Fruit fly (Drosophila melanogaster): ENCODE measurements around the gene Acp63F.

dm6 chr3L:3790504-3790903, 25.6 kb downstream of the Acp63F start, which contains the start of gene CG32266:
- no peak for TF ChIP-seq CTCF (optimal IDR thresholded peaks at IDR 0.05)
- no peak for TF ChIP-seq CG8478 (optimal IDR thresholded peaks at IDR 0.05)

Measured in S2 (cell line).